Fruit fly (Drosophila melanogaster) whole organism, embryonic: Measurements from ENCODE around the gene CG3032.

Source experiments
- Bdp1 ChIP-seq: fragments of 200-800 bp; sonication (Bioruptor generic); optimal IDR thresholded peaks from 3 replicates; lab custom pipeline; 2016; ENCODE audit warnings: missing biosample characterization, missing genetic modification characterization
- CG10654 ChIP-seq: fragments of 200-800 bp; sonication (Bioruptor generic); optimal IDR thresholded peaks from 2 replicates; lab custom pipeline; 2016; ENCODE audit warnings: missing biosample characterization, missing genetic modification characterization
- CG32767 ChIP-seq: fragments of 200-800 bp; sonication (Bioruptor generic); IDR thresholded peaks from 2 replicates; pipeline ENCODE4 v1.3.6; 2022; ENCODE audit warnings: missing biosample characterization, missing genetic modification characterization
- CG6654 ChIP-seq: fragments of 200-800 bp; sonication (Bioruptor generic); optimal IDR thresholded peaks from 2 replicates; lab custom pipeline; 2017; ENCODE audit warnings: missing biosample characterization, mild to moderate bottlenecking, missing genetic modification characterization
- CG7786 ChIP-seq: fragments of 200-800 bp; sonication (Bioruptor generic); optimal IDR thresholded peaks from 2 replicates; lab custom pipeline; 2016; ENCODE audit warnings: missing biosample characterization, missing genetic modification characterization
- Chrac-16 ChIP-seq: fragments of 200-800 bp; sonication (Bioruptor generic); optimal IDR thresholded peaks from 3 replicates; lab custom pipeline; 2016; ENCODE audit warnings: missing biosample characterization, missing genetic modification characterization
- NfI ChIP-seq: fragments of 200-800 bp; sonication (Bioruptor generic); optimal IDR thresholded peaks from 3 replicates; lab custom pipeline; 2018; ENCODE audit warnings: missing biosample characterization, mild to moderate bottlenecking, missing genetic modification characterization, moderate library complexity
- cg ChIP-seq: fragments of 200-800 bp; sonication (Bioruptor generic); optimal IDR thresholded peaks from 3 replicates; lab custom pipeline; 2019; ENCODE audit warnings: missing biosample characterization, mild to moderate bottlenecking, missing genetic modification characterization, moderate library complexity
- h ChIP-seq: fragments of >200 bp; optimal IDR thresholded peaks from 2 replicates; lab custom pipeline; 2017
- hb ChIP-seq: fragments of 200-800 bp; sonication (Bioruptor generic); IDR thresholded peaks from 3 replicates; pipeline ENCODE4 v1.3.6; 2022; ENCODE audit warnings: missing biosample characterization, missing genetic modification characterization; ENCODE audit not compliant: partially characterized antibody
- ind ChIP-seq: fragments of 200-800 bp; sonication (Bioruptor generic); optimal IDR thresholded peaks from 3 replicates; lab custom pipeline; 2016; ENCODE audit warnings: missing biosample characterization, missing genetic modification characterization
- unc-4 ChIP-seq: fragments of 200-800 bp; sonication (Bioruptor generic); IDR thresholded peaks from 2 replicates; pipeline ENCODE4 v1.3.6; 2022; ENCODE audit warnings: missing biosample characterization, missing genetic modification characterization; ENCODE audit not compliant: partially characterized antibody
- zf30C ChIP-seq: fragments of 200-800 bp; sonication (Bioruptor generic); optimal IDR thresholded peaks from 3 replicates; lab custom pipeline; 2018; ENCODE audit warnings: missing biosample characterization, mild to moderate bottlenecking, missing genetic modification characterization

DNA sequence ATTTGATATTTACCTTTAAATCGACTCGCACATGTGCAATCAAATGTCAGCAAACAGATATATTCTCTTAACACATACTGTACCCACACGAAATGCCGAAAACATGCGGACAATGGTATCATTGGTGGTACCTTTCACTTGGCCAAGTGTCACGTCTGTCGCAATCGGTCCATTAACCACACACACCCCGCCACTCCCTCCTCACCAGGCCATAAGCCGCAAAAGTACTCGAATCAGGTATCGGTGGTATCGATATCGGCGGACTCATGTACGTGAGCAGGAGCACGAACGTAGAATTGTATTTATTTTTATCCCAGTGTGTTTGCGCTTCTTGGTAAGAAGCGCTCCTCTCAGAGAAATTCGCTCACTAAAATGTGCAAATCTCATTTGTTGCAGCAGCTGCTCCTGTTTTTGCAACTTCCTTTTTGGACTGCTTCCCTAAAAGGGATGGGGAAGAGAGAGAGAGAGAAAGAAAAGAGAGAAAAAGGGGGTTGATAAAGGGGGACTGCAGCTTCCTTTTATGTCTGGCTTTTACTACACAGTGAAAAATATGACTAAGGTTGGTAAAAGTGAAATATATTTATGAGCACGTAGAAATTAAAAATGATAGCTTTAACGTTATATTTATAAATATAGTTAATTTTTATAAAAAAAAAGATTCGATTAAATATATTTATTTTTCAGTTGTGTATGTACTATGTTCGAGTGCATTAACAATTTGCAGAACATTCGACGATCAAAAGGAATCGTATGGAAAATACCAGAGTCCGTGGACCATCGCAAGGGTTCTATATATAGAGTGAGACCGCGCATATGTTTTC is 30.0 kb downstream of the CG3032 start:
- TF ChIP-seq NfI (GFP tag; lab: Kevin White, UChicago) (no peak), h (lab: Kevin White, UChicago) (no peak), CG6654 (no peak), zf30C (GFP tag; lab: Kevin White, UChicago) (peak; percentile 67), CG32767 (GFP tag; lab: Robert Waterston, UW) (no peak), ind (GFP tag; lab: Kevin White, UChicago) (no peak), Chrac-16 (GFP tag; lab: Kevin White, UChicago) (no peak), hb (no peak), CG7786 (GFP tag; lab: Kevin White, UChicago) (no peak), Bdp1 (GFP tag; lab: Kevin White, UChicago) (no peak), cg (no peak), unc-4 (GFP tag; lab: Robert Waterston, UW) (no peak), CG10654 (GFP tag; lab: Kevin White, UChicago) (no peak)
